Worm (Caenorhabditis elegans): ENCODE results near the gene set-4.
A peak's percentile ranks its signal among the peaks of the same experiment; 100 is the strongest.

The set-4 gene

ce11 chrII:6331222-6331830, at the start of gene set-4:
Gene set-4, minus strand, starts transcription at chrII:6331341.
- TF ChIP-seq nhr-28 (tag; optimal IDR thresholded peaks at IDR 0.05) = no peak
- peak; percentile 97 for TF ChIP-seq nhr-20 (tag; optimal IDR thresholded peaks at IDR 0.05)
- no peak for TF ChIP-seq ets-5 (GFP tag; IDR thresholded peaks at IDR 0.05)
- TF ChIP-seq tbx-2 (tag; optimal IDR thresholded peaks at IDR 0.05) = peak; percentile 95
- peak; percentile 88 for TF ChIP-seq snpc-4 (tag; optimal IDR thresholded peaks at IDR 0.05)
- TF ChIP-seq mdl-1 (tag; optimal IDR thresholded peaks at IDR 0.05) = peak; percentile 40 to 93
- TF ChIP-seq fkh-4 (tag; optimal IDR thresholded peaks at IDR 0.05; ENCODE audit: borderline replicate concordance) = peak; percentile 33
- TF ChIP-seq nhr-84 (tag; optimal IDR thresholded peaks at IDR 0.05) = no peak
- TF ChIP-seq nhr-11 (tag; optimal IDR thresholded peaks at IDR 0.05) = peak; percentile 71
- peak; percentile 92 for TF ChIP-seq egl-13 (tag; optimal IDR thresholded peaks at IDR 0.05)
- TF ChIP-seq elt-2 (tag; optimal IDR thresholded peaks at IDR 0.05) = peak; percentile 83
- no peak for TF ChIP-seq unc-30 (tag; optimal IDR thresholded peaks at IDR 0.05)
- no peak for TF ChIP-seq tlp-1 (tag; optimal IDR thresholded peaks at IDR 0.05)
- no peak for TF ChIP-seq ces-1 (GFP tag; optimal IDR thresholded peaks at IDR 0.05)
- peak; percentile 70 for TF ChIP-seq zip-4 (GFP tag; optimal IDR thresholded peaks at IDR 0.05)
- peak; percentile 96 for TF ChIP-seq rnt-1 (tag; optimal IDR thresholded peaks at IDR 0.05)
- TF ChIP-seq C04F5.9 (tag; optimal IDR thresholded peaks at IDR 0.05) = peak; percentile 82
- TF ChIP-seq F16B12.6 (tag; optimal IDR thresholded peaks at IDR 0.05) = peak; percentile 73
- peak; percentile 84 for TF ChIP-seq grh-1 (GFP tag; IDR thresholded peaks at IDR 0.05)
- TF ChIP-seq pag-3 (tag; optimal IDR thresholded peaks at IDR 0.05; ENCODE audit: borderline replicate concordance, insufficient read depth) = no peak
- TF ChIP-seq nhr-47 (tag; optimal IDR thresholded peaks at IDR 0.05) = peak; percentile 96
- peak; percentile 46 to 64 for TF ChIP-seq egl-27 (tag; optimal IDR thresholded peaks at IDR 0.05)
- peak; percentile 95 for TF ChIP-seq xbp-1 (tag; optimal IDR thresholded peaks at IDR 0.05)
- TF ChIP-seq ceh-82 (tag; optimal IDR thresholded peaks at IDR 0.05) = peak; percentile 85 to 96 (median 92)
- peak; percentile 89 for TF ChIP-seq lin-13 (GFP tag; optimal IDR thresholded peaks at IDR 0.05)
- TF ChIP-seq mab-9 (GFP tag; IDR thresholded peaks at IDR 0.05) = peak; percentile 71
- peak; percentile 90 for TF ChIP-seq jun-1 (tag; optimal IDR thresholded peaks at IDR 0.05)
- TF ChIP-seq Y116A8C.19 (tag; optimal IDR thresholded peaks at IDR 0.05; ENCODE audit: borderline replicate concordance) = no peak
- no peak for TF ChIP-seq ceh-63 (GFP tag; optimal IDR thresholded peaks at IDR 0.05)
- TF ChIP-seq ama-1 (optimal IDR thresholded peaks at IDR 0.05) = peak; percentile 32
- peak in 2 of 6 experiments; percentile 69 to 70 for TF ChIP-seq elt-3 (tag; optimal IDR thresholded peaks at IDR 0.05)
- peak; percentile 71 for TF ChIP-seq lir-3 (tag; optimal IDR thresholded peaks at IDR 0.05; ENCODE audit: poor library complexity)
- peak; percentile 85 for TF ChIP-seq skn-1 (tag; optimal IDR thresholded peaks at IDR 0.05)
- TF ChIP-seq irx-1 (tag; optimal IDR thresholded peaks at IDR 0.05) = peak; percentile 92
- peak; percentile 70 for TF ChIP-seq ceh-88 (GFP tag; IDR thresholded peaks at IDR 0.05)
- peak; percentile 56 for TF ChIP-seq blmp-1 (tag; optimal IDR thresholded peaks at IDR 0.05)
- peak; percentile 86 to 90 (median 89) for TF ChIP-seq dpl-1 (GFP tag; optimal IDR thresholded peaks at IDR 0.05)
- peak; percentile 60 for TF ChIP-seq nhr-237 (tag; optimal IDR thresholded peaks at IDR 0.05)
- peak; percentile 91 to 92 for TF ChIP-seq efl-1 (optimal IDR thresholded peaks at IDR 0.05)
- peak; percentile 84 to 98 for TF ChIP-seq efl-1 (GFP tag; optimal IDR thresholded peaks at IDR 0.05 in 1 of 2)
- peak; percentile 87 for TF ChIP-seq ztf-4 (tag; optimal IDR thresholded peaks at IDR 0.05)
- TF ChIP-seq lin-35 (GFP tag; optimal IDR thresholded peaks at IDR 0.05) = peak; percentile 91 to 94
- TF ChIP-seq nhr-12 (tag; optimal IDR thresholded peaks at IDR 0.05) = no peak
- no peak for TF ChIP-seq vab-15 (tag; optimal IDR thresholded peaks at IDR 0.05)
- peak; percentile 71 for TF ChIP-seq mef-2 (tag; optimal IDR thresholded peaks at IDR 0.05)
- no peak for TF ChIP-seq pqm-1 (tag; optimal IDR thresholded peaks at IDR 0.05)
- TF ChIP-seq nhr-90 (tag; optimal IDR thresholded peaks at IDR 0.05; ENCODE audit: poor library complexity) = peak; percentile 93
- no peak for TF ChIP-seq hlh-4 (tag; optimal IDR thresholded peaks at IDR 0.05)
- peak; percentile 97 for TF ChIP-seq nhr-85 (tag)
- TF ChIP-seq nhr-76 (tag; optimal IDR thresholded peaks at IDR 0.05) = no peak
- TF ChIP-seq alr-1 (tag; optimal IDR thresholded peaks at IDR 0.05; ENCODE audit: borderline replicate concordance) = no peak
- TF ChIP-seq aha-1 (tag; optimal IDR thresholded peaks at IDR 0.05) = peak; percentile 81
